Worm (Caenorhabditis elegans) whole organism, midembryonic: ENCODE data around the gene C07G3.10.

ENCODE experiments used
- T22C8.4 ChIP-seq: fragments of 200-800 bp; sonication (Bioruptor generic); IDR thresholded peaks from 2 replicates; pipeline ENCODE4 v1.3.6; 2022; ENCODE audit warnings: missing genetic modification characterization, missing compliant biosample characterization
- flt-1 ChIP-seq: fragments of 200-800 bp; sonication (Bioruptor generic); IDR thresholded peaks from 2 replicates; pipeline ENCODE4 v1.3.6; 2022; ENCODE audit warnings: missing genetic modification characterization, missing compliant biosample characterization
- klf-2 ChIP-seq: fragments of 200-800 bp; sonication (Bioruptor generic); conservative IDR thresholded peaks from 2 replicates; pipeline ENCODE4 v1.3.6; 2022; ENCODE audit warnings: missing genetic modification reagents, missing genetic modification characterization, missing compliant biosample characterization
- ref-1 ChIP-seq: fragments of 200-800 bp; sonication (Bioruptor generic); conservative IDR thresholded peaks from 2 replicates; pipeline ENCODE4 v1.3.6; 2022; ENCODE audit warnings: missing genetic modification reagents, missing genetic modification characterization, missing compliant biosample characterization
- tab-1 ChIP-seq: fragments of 200-800 bp; sonication (Bioruptor generic); IDR thresholded peaks from 2 replicates; pipeline ENCODE4 v1.3.6; 2022; ENCODE audit warnings: missing genetic modification characterization, missing compliant biosample characterization
- ztf-23 ChIP-seq: fragments of 200-800 bp; sonication (Bioruptor generic); IDR thresholded peaks from 2 replicates; pipeline ENCODE4 v1.3.6; 2022; ENCODE audit warnings: missing genetic modification reagents, missing genetic modification characterization, missing compliant biosample characterization
- ztf-29 ChIP-seq: fragments of 200-800 bp; sonication (Bioruptor generic); IDR thresholded peaks from 2 replicates; pipeline ENCODE4 v1.3.6; 2022; ENCODE audit warnings: missing genetic modification reagents, missing genetic modification characterization, missing compliant biosample characterization

DNA sequence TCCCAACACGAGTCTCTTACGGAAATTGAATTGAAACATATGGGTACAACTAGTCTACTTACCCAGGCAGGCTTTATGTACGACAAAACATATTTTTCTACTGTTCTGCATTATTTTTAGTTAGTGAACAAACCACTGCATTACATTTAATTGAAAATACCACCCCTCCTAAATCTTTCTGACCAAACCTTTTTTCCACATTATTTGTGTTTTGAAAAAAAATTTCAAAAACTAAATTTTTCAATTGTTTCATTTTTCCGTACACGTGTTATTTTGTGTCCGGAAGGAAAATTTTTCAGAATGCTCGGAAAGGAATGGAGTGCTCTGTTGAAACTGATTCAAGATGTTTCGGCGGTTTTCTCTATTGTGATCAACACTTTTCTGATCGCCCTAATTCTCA lies 10.3 kb downstream of the C07G3.10 start, which contains the start of gene str-226:
- TF ChIP-seq T22C8.4 (GFP tag; lab: Robert Waterston, UW), result no peak
- TF ChIP-seq ref-1 (GFP tag; lab: Robert Waterston, UW), result no peak
- no peak for TF ChIP-seq flt-1
- no peak for TF ChIP-seq ztf-29 (GFP tag; lab: Robert Waterston, UW)
- TF ChIP-seq ztf-23 (GFP tag; lab: Robert Waterston, UW), result no peak
- TF ChIP-seq tab-1 (GFP tag; lab: Robert Waterston, UW), result no peak
- TF ChIP-seq klf-2 (GFP tag; lab: Robert Waterston, UW), result no peak
